Worm (Caenorhabditis elegans) whole organism, young adult: Measurements from ENCODE around the gene set-20.

ENCODE experiments used
- B0019.2 ChIP-seq: fragments of 200-800 bp; sonication (Bioruptor generic); conservative IDR thresholded peaks from 2 replicates; pipeline ENCODE4 v1.3.6; 2022; ENCODE audit warnings: missing genetic modification reagents, missing genetic modification characterization, missing compliant biosample characterization
- C06A6.2 ChIP-seq: fragments of 200-800 bp; sonication (Bioruptor generic); conservative IDR thresholded peaks from 2 replicates; pipeline ENCODE4 v1.3.6; 2022; ENCODE audit warnings: missing genetic modification characterization, missing compliant biosample characterization
- C17E4.6 ChIP-seq: fragments of 200-800 bp; sonication (Bioruptor generic); IDR thresholded peaks from 2 replicates; pipeline ENCODE4 v1.3.6; 2022; ENCODE audit warnings: missing genetic modification reagents, missing genetic modification characterization, missing compliant biosample characterization
- F10E7.11 ChIP-seq: sonication (generic microtip); optimal IDR thresholded peaks from 2 replicates; lab custom pipeline; 2017; ENCODE audit warnings: mild to moderate bottlenecking, missing genetic modification characterization, moderate library complexity, missing compliant biosample characterization
- F37B4.10 ChIP-seq: fragments of 200-800 bp; sonication (Bioruptor generic); IDR thresholded peaks from 2 replicates; pipeline ENCODE4 v1.3.6; 2022; ENCODE audit warnings: missing genetic modification characterization, missing compliant biosample characterization
- F55B11.4 ChIP-seq: sonication (generic microtip); optimal IDR thresholded peaks from 2 replicates; lab custom pipeline; 2016; ENCODE audit warnings: missing compliant biosample characterization, missing genetic modification characterization, borderline replicate concordance; ENCODE audit not compliant: insufficient read depth
- F57A8.1 ChIP-seq: fragments of 200-800 bp; sonication (Bioruptor generic); optimal IDR thresholded peaks from 2 replicates; lab custom pipeline; 2018; ENCODE audit warnings: mild to moderate bottlenecking, missing genetic modification characterization, moderate library complexity, missing compliant biosample characterization
- F57C9.4 ChIP-seq: sonication (generic microtip); optimal IDR thresholded peaks from 2 replicates; lab custom pipeline; 2017; ENCODE audit warnings: mild to moderate bottlenecking, missing genetic modification characterization, missing compliant biosample characterization
- Y53F4B.3 ChIP-seq: fragments of 200-800 bp; sonication (Bioruptor generic); IDR thresholded peaks from 2 replicates; pipeline ENCODE4 v1.3.6; 2022; ENCODE audit warnings: missing genetic modification reagents, missing genetic modification characterization, missing compliant biosample characterization
- Y79H2A.3 ChIP-seq: fragments of 200-800 bp; sonication (Bioruptor generic); conservative IDR thresholded peaks from 2 replicates; pipeline ENCODE4 v1.3.6; 2022; ENCODE audit warnings: missing genetic modification reagents, missing genetic modification characterization, missing compliant biosample characterization
- ZK185.1 ChIP-seq: sonication (generic microtip); optimal IDR thresholded peaks from 2 replicates; lab custom pipeline; 2016; ENCODE audit warnings: mild to moderate bottlenecking, missing genetic modification characterization, missing compliant biosample characterization; ENCODE audit not compliant: poor library complexity, severe bottlenecking
- ama-1 ChIP-seq, 3 experiments: fragments of 150-350 bp in 1 of 3; sonication (generic microtip) in 2 of 3; optimal IDR thresholded peaks; 2 replicates each; lab custom pipeline; 2014 to 2018; ENCODE audit warnings: missing biosample characterization in 2 of 3, missing genetic modification characterization in 2 of 3, missing genetic modification reagents in 2 of 3
- attf-3 ChIP-seq: fragments of 200-800 bp; sonication (Bioruptor generic); conservative IDR thresholded peaks from 2 replicates; pipeline ENCODE4 v1.3.6; 2022; ENCODE audit warnings: missing genetic modification reagents, missing genetic modification characterization, missing compliant biosample characterization
- bed-2 ChIP-seq: fragments of 200-800 bp; sonication (Bioruptor generic); IDR thresholded peaks from 2 replicates; pipeline ENCODE4 v1.3.6; 2022; ENCODE audit warnings: missing genetic modification reagents, missing genetic modification characterization, missing compliant biosample characterization
- cebp-1 ChIP-seq, 2 experiments: fragments of 200-800 bp in 1 of 2; sonication (Bioruptor generic) in 1 of 2; sonication (generic microtip) in 1 of 2; IDR thresholded peaks in 1 of 2; optimal IDR thresholded peaks in 1 of 2; 2 replicates each; pipeline versions ENCODE4 v1.3.6 to Lab custom; 2017 to 2022; ENCODE audit warnings: missing compliant biosample characterization in 2 of 2, missing genetic modification characterization in 2 of 2, mild to moderate bottlenecking in 1 of 2, missing genetic modification reagents in 1 of 2, moderate library complexity in 1 of 2
- ceh-58 ChIP-seq: fragments of 200-800 bp; sonication (Bioruptor generic); IDR thresholded peaks from 2 replicates; pipeline ENCODE4 v1.3.6; 2022; ENCODE audit warnings: missing genetic modification characterization, missing compliant biosample characterization
- chd-7 ChIP-seq: sonication (generic microtip); optimal IDR thresholded peaks from 2 replicates; lab custom pipeline; 2016; ENCODE audit warnings: mild to moderate bottlenecking, missing genetic modification characterization, moderate library complexity, missing compliant biosample characterization
- dox-1 ChIP-seq: fragments of 200-800 bp; sonication (Bioruptor generic); IDR thresholded peaks from 2 replicates; pipeline ENCODE4 v1.3.6; 2022; ENCODE audit warnings: missing genetic modification reagents, missing genetic modification characterization, missing compliant biosample characterization
- dpff-1 ChIP-seq: sonication (generic microtip); optimal IDR thresholded peaks from 2 replicates; lab custom pipeline; 2017; ENCODE audit warnings: mild to moderate bottlenecking, missing genetic modification characterization, missing compliant biosample characterization
- egl-18 ChIP-seq: fragments of 200-800 bp; sonication (Bioruptor generic); IDR thresholded peaks from 2 replicates; pipeline ENCODE4 v1.3.6; 2022; ENCODE audit warnings: missing genetic modification reagents, missing genetic modification characterization, missing compliant biosample characterization
- egl-44 ChIP-seq: fragments of 200-800 bp; sonication (Bioruptor generic); IDR thresholded peaks from 2 replicates; pipeline ENCODE4 v1.3.6; 2022; ENCODE audit warnings: missing genetic modification reagents, missing genetic modification characterization, missing compliant biosample characterization
- egrh-3 ChIP-seq: fragments of 200-800 bp; sonication (Bioruptor generic); IDR thresholded peaks from 2 replicates; pipeline ENCODE4 v1.3.6; 2022; ENCODE audit warnings: missing genetic modification reagents, missing genetic modification characterization, missing compliant biosample characterization
- ekl-4 ChIP-seq: fragments of 200-800 bp; sonication (Bioruptor generic); IDR thresholded peaks from 2 replicates; pipeline ENCODE4 v1.3.6; 2022; ENCODE audit warnings: missing genetic modification reagents, missing genetic modification characterization, missing compliant biosample characterization
- lin-40 ChIP-seq: sonication (generic microtip); optimal IDR thresholded peaks from 2 replicates; lab custom pipeline; 2016; ENCODE audit warnings: missing genetic modification characterization, mild to moderate bottlenecking, missing compliant biosample characterization, missing genotype, missing genetic modification reagents
- lir-1 ChIP-seq: fragments of 200-800 bp; sonication (Bioruptor generic); conservative IDR thresholded peaks from 2 replicates; pipeline ENCODE4 v1.3.6; 2022; ENCODE audit warnings: missing genetic modification reagents, missing genetic modification characterization, missing compliant biosample characterization
- madf-8 ChIP-seq: fragments of 200-800 bp; sonication (Bioruptor generic); conservative IDR thresholded peaks from 2 replicates; pipeline ENCODE4 v1.3.6; 2022; ENCODE audit warnings: missing genetic modification reagents, missing genetic modification characterization, missing compliant biosample characterization
- mel-28 ChIP-seq: sonication (generic microtip); optimal IDR thresholded peaks from 2 replicates; lab custom pipeline; 2016; ENCODE audit warnings: borderline replicate concordance, mild to moderate bottlenecking, missing genetic modification characterization, missing compliant biosample characterization
- nfyb-1 ChIP-seq: fragments of 200-800 bp; sonication (Bioruptor generic); IDR thresholded peaks from 2 replicates; pipeline ENCODE4 v1.3.6; 2022; ENCODE audit warnings: missing genetic modification reagents, missing genetic modification characterization, missing compliant biosample characterization
- nhr-120 ChIP-seq: fragments of 200-800 bp; sonication (Bioruptor generic); IDR thresholded peaks from 2 replicates; pipeline ENCODE4 v1.3.6; 2022; ENCODE audit warnings: missing genetic modification characterization, missing compliant biosample characterization
- nhr-80 ChIP-seq: sonication (generic microtip); optimal IDR thresholded peaks from 2 replicates; lab custom pipeline; 2016; ENCODE audit warnings: missing genetic modification characterization, missing compliant biosample characterization
- pha-4 ChIP-seq: fragments of 150-350 bp; sonication (generic microtip); optimal IDR thresholded peaks from 2 replicates; lab custom pipeline; 2014; ENCODE audit warnings: missing biosample characterization, missing genetic modification reagents, missing genetic modification characterization
- repo-1 ChIP-seq: sonication (generic microtip); optimal IDR thresholded peaks from 2 replicates; lab custom pipeline; 2017; ENCODE audit warnings: mild to moderate bottlenecking, missing genetic modification characterization, missing compliant biosample characterization
- sdz-38 ChIP-seq: sonication (generic microtip); optimal IDR thresholded peaks from 2 replicates; lab custom pipeline; 2016; ENCODE audit warnings: missing genotype, missing genetic modification characterization, missing compliant biosample characterization
- snpc-1.1 ChIP-seq: sonication (generic microtip); optimal IDR thresholded peaks from 2 replicates; lab custom pipeline; 2017; ENCODE audit warnings: missing genetic modification characterization, mild to moderate bottlenecking, missing compliant biosample characterization, antibody characterized with exemption, moderate library complexity, missing genotype, missing genetic modification reagents; ENCODE audit not compliant: insufficient read depth
- snpc-3.4 ChIP-seq: sonication (generic microtip); optimal IDR thresholded peaks from 2 replicates; lab custom pipeline; 2017; ENCODE audit warnings: missing genetic modification characterization, mild to moderate bottlenecking, missing compliant biosample characterization, antibody characterized with exemption, moderate library complexity, missing genotype, missing genetic modification reagents
- snpc-4 ChIP-seq, 5 experiments: fragments of 150-350 bp in 1 of 5; sonication (generic microtip) in 4 of 5; optimal IDR thresholded peaks; 2 replicates each; lab custom pipeline; 2014 to 2018; ENCODE audit warnings: missing genetic modification characterization in 5 of 5, missing biosample characterization in 3 of 5, antibody characterized with exemption in 2 of 5, mild to moderate bottlenecking in 2 of 5, missing compliant biosample characterization in 2 of 5, missing genotype in 2 of 5, moderate library complexity in 2 of 5, missing genetic modification reagents in 1 of 5
- tbp1 ChIP-seq: fragments of 200-800 bp; sonication (Bioruptor generic); optimal IDR thresholded peaks from 2 replicates; lab custom pipeline; 2018; ENCODE audit warnings: mild to moderate bottlenecking, missing genetic modification characterization, missing compliant biosample characterization
- unc-130 ChIP-seq: sonication (generic microtip); optimal IDR thresholded peaks from 2 replicates; lab custom pipeline; 2016; ENCODE audit warnings: missing genetic modification reagents, missing genetic modification characterization, missing compliant biosample characterization
- unc-62 ChIP-seq: fragments of 150-350 bp; optimal IDR thresholded peaks from 2 replicates; lab custom pipeline; 2014; ENCODE audit warnings: missing biosample characterization, missing genetic modification reagents, missing genetic modification characterization
- zfh-2 ChIP-seq: fragments of 200-800 bp; sonication (Bioruptor generic); conservative IDR thresholded peaks from 2 replicates; pipeline ENCODE4 v1.3.6; 2022; ENCODE audit warnings: missing genetic modification reagents, missing genetic modification characterization, missing compliant biosample characterization
- ztf-25 ChIP-seq: fragments of 200-800 bp; sonication (Bioruptor generic); IDR thresholded peaks from 2 replicates; pipeline ENCODE4 v1.3.6; 2022; ENCODE audit warnings: missing genetic modification reagents, missing genetic modification characterization, missing compliant biosample characterization
- ztf-28 ChIP-seq: fragments of 200-800 bp; sonication (Bioruptor generic); IDR thresholded peaks from 2 replicates; pipeline ENCODE4 v1.3.6; 2022; ENCODE audit warnings: missing genetic modification reagents, missing genetic modification characterization, missing compliant biosample characterization
- ztf-3 ChIP-seq: fragments of 200-800 bp; sonication (Bioruptor generic); optimal IDR thresholded peaks from 2 replicates; lab custom pipeline; 2018; ENCODE audit warnings: mild to moderate bottlenecking, missing genetic modification characterization, missing compliant biosample characterization

Gene set-20

ce11 chrX:5672615-5673014 lies 13.3 kb downstream of the set-20 start:
- TF ChIP-seq egl-18 (GFP tag; lab: Robert Waterston, UW) (no peak), mel-28 (tag; lab: Kevin White, UChicago) (no peak), unc-130 (GFP tag; lab: Kevin White, UChicago) (no peak), ama-1 (optimal IDR thresholded peaks at IDR 0.05; lab: Kevin White, UChicago) (no peak), ama-1 (GFP tag; optimal IDR thresholded peaks at IDR 0.05; lab: Kevin White, UChicago) (no peak), ZK185.1 (tag; lab: Kevin White, UChicago) (no peak), ztf-28 (GFP tag; lab: Robert Waterston, UW) (no peak), F57C9.4 (tag; lab: Kevin White, UChicago) (no peak), nfyb-1 (GFP tag; lab: Robert Waterston, UW) (no peak), chd-7 (no peak), ztf-3 (GFP tag; lab: Kevin White, UChicago) (no peak), snpc-4 (GFP tag; optimal IDR thresholded peaks at IDR 0.05; lab: Kevin White, UChicago) (no peak), snpc-4 (tag; optimal IDR thresholded peaks at IDR 0.05; lab: Kevin White, UChicago) (no peak), bed-2 (no peak), Y79H2A.3 (GFP tag; lab: Robert Waterston, UW) (no peak), F57A8.1 (GFP tag; lab: Kevin White, UChicago) (no peak), pha-4 (no peak), ztf-25 (GFP tag; lab: Robert Waterston, UW) (no peak), B0019.2 (GFP tag; lab: Robert Waterston, UW) (no peak), F10E7.11 (no peak), F55B11.4 (tag; lab: Kevin White, UChicago) (no peak)

ce11 chrX:5670829-5671228 lies 15.1 kb downstream of the set-20 start:
- TF ChIP-seq B0019.2 (GFP tag; lab: Robert Waterston, UW) (no peak), cebp-1 (GFP tag; IDR thresholded peaks at IDR 0.05; lab: Robert Waterston, UW) (0 out of 2 replicates have a peak, but pooled peaks have one; percentile 27), cebp-1 (tag; optimal IDR thresholded peaks at IDR 0.05; lab: Kevin White, UChicago) (no peak), nhr-80 (tag; lab: Kevin White, UChicago) (peak; percentile 69), tbp1 (GFP tag; lab: Kevin White, UChicago) (no peak), egl-44 (GFP tag; lab: Robert Waterston, UW) (no peak), madf-8 (no peak), Y53F4B.3 (GFP tag; lab: Robert Waterston, UW) (no peak), zfh-2 (no peak), lir-1 (GFP tag; lab: Robert Waterston, UW) (no peak), repo-1 (tag; lab: Kevin White, UChicago) (no peak), egl-18 (GFP tag; lab: Robert Waterston, UW) (no peak)

ce11 chrX:5669733-5670132 lies 16.2 kb downstream of the set-20 start:
- peak; percentile 62 for TF ChIP-seq dox-1
- no peak for TF ChIP-seq F37B4.10 (GFP tag; lab: Robert Waterston, UW)
- peak; percentile 92 for TF ChIP-seq nhr-80 (tag; lab: Kevin White, UChicago)

- TF ChIP-seq C17E4.6 (GFP tag; lab: Robert Waterston, UW) (no peak), attf-3 (no peak), snpc-3.4 (tag; lab: Kevin White, UChicago) (no peak), snpc-1.1 (tag; lab: Kevin White, UChicago) (no peak), unc-62 (no peak), nhr-120 (GFP tag; lab: Robert Waterston, UW) (no peak), dpff-1 (tag; lab: Kevin White, UChicago) (no peak), F10E7.11 (no peak), lin-40 (tag; lab: Kevin White, UChicago) (no peak), C06A6.2 (GFP tag; lab: Robert Waterston, UW) (no peak), ceh-58 (GFP tag; lab: Robert Waterston, UW) (no peak), ekl-4 (no peak), egrh-3 (no peak), sdz-38 (tag; lab: Kevin White, UChicago) (no peak)
These were observed 22.4 kb downstream of the set-20 start, which contains the start of gene egl-13 for ce11 chrX:5663537-5663936. TSS of gene egl-13 (plus strand) at chrX:5663837.
